Fruit fly (Drosophila melanogaster) whole organism, wandering third instar larva: ENCODE results near the gene CrebA.
A peak's percentile ranks its signal among the peaks of the same experiment; 100 is the strongest.

Experiments
- Abd-B ChIP-seq: fragments of >200 bp; optimal IDR thresholded peaks from 2 replicates; lab custom pipeline; 2017; ENCODE audit warnings: missing biosample characterization, missing genetic modification characterization
- CG32264 ChIP-seq: fragments of 200-800 bp; sonication (Bioruptor generic); optimal IDR thresholded peaks from 2 replicates; lab custom pipeline; 2016; ENCODE audit warnings: missing biosample characterization, missing genetic modification characterization
- CG9705 ChIP-seq: fragments of 200-800 bp; sonication (Bioruptor generic); optimal IDR thresholded peaks from 2 replicates; lab custom pipeline; 2018; ENCODE audit warnings: missing biosample characterization, mild to moderate bottlenecking, missing genetic modification characterization
- CrebA ChIP-seq: fragments of 200-800 bp; sonication (Bioruptor generic); optimal IDR thresholded peaks from 2 replicates; lab custom pipeline; 2016; ENCODE audit warnings: missing biosample characterization, mild to moderate bottlenecking, missing genetic modification characterization, borderline replicate concordance
- Dfd ChIP-seq: fragments of >200 bp; optimal IDR thresholded peaks from 2 replicates; lab custom pipeline; 2017; ENCODE audit warnings: missing biosample characterization, missing genetic modification characterization
- Dif ChIP-seq: fragments of 200-275, 200-300 bp; sonication (Bioruptor generic); optimal IDR thresholded peaks from 2 replicates; lab custom pipeline; 2018; ENCODE audit warnings: missing biosample characterization, missing genetic modification characterization; ENCODE audit not compliant: partially characterized antibody
- GATAd ChIP-seq: sonication (Bioruptor generic); optimal IDR thresholded peaks from 2 replicates; lab custom pipeline; 2016; ENCODE audit warnings: missing biosample characterization, missing genetic modification characterization
- Hr78 ChIP-seq: fragments of >200 bp; optimal IDR thresholded peaks from 2 replicates; lab custom pipeline; 2017; ENCODE audit warnings: missing biosample characterization, missing genetic modification characterization
- Jra ChIP-seq: sonication (Bioruptor generic); optimal IDR thresholded peaks from 2 replicates; lab custom pipeline; 2016; ENCODE audit warnings: missing biosample characterization, missing genetic modification characterization
- Myc ChIP-seq: fragments of >200 bp; optimal IDR thresholded peaks from 2 replicates; lab custom pipeline; 2017
- N ChIP-seq: fragments of >200 bp; optimal IDR thresholded peaks from 2 replicates; lab custom pipeline; 2018; ENCODE audit warnings: missing biosample characterization, missing external identifiers, missing genetic modification characterization
- OdsH ChIP-seq: fragments of 200-800 bp; sonication (Bioruptor generic); optimal IDR thresholded peaks from 2 replicates; lab custom pipeline; 2016; ENCODE audit warnings: missing biosample characterization, mild to moderate bottlenecking, missing genetic modification characterization
- Rel ChIP-seq, 2 experiments: fragments of 200-800 bp; sonication (Bioruptor generic) in 1 of 2; optimal IDR thresholded peaks; 2 replicates in 1 of 2; 3 replicates in 1 of 2; lab custom pipeline; 2016 to 2019; ENCODE audit warnings: mild to moderate bottlenecking in 2 of 2, missing biosample characterization in 2 of 2, missing genetic modification characterization in 2 of 2, moderate library complexity in 1 of 2
- Vsx2 ChIP-seq: fragments of 200-300, 225-300 bp; sonication (Bioruptor generic); optimal IDR thresholded peaks from 2 replicates; lab custom pipeline; 2018; ENCODE audit warnings: missing biosample characterization, missing genetic modification characterization; ENCODE audit not compliant: partially characterized antibody
- br ChIP-seq: fragments of 200-800 bp; sonication (Bioruptor generic); optimal IDR thresholded peaks from 2 replicates; lab custom pipeline; 2016; ENCODE audit warnings: missing biosample characterization, missing genetic modification characterization
- dl ChIP-seq, 2 experiments: fragments of 175-275, 200-275 bp in 1 of 2; fragments of 200-275 bp in 1 of 2; sonication (Bioruptor generic); optimal IDR thresholded peaks; lab custom pipeline; 2018; ENCODE audit warnings: mild to moderate bottlenecking in 2 of 2, missing biosample characterization in 2 of 2, missing genetic modification characterization in 2 of 2, moderate library complexity in 2 of 2; ENCODE audit not compliant: partially characterized antibody in 2 of 2, insufficient read depth in 1 of 2
- dmrt93B ChIP-seq: fragments of 200-800 bp; sonication (Bioruptor generic); optimal IDR thresholded peaks from 2 replicates; lab custom pipeline; 2018; ENCODE audit warnings: missing biosample characterization, mild to moderate bottlenecking, missing genetic modification characterization
- dsf ChIP-seq: sonication (Bioruptor generic); optimal IDR thresholded peaks from 2 replicates; lab custom pipeline; 2016; ENCODE audit warnings: missing biosample characterization, missing genetic modification characterization, borderline replicate concordance
- ey ChIP-seq: fragments of 200-800 bp; sonication (Bioruptor generic); optimal IDR thresholded peaks from 2 replicates; lab custom pipeline; 2016; ENCODE audit warnings: missing biosample characterization, missing genetic modification characterization
- foxo ChIP-seq, 2 experiments: fragments of 200-800 bp; sonication (Bioruptor generic); optimal IDR thresholded peaks; 2 replicates in 1 of 2; 3 replicates in 1 of 2; lab custom pipeline; 2016 to 2017; ENCODE audit warnings: missing biosample characterization in 2 of 2, missing genetic modification characterization in 2 of 2
- fru ChIP-seq: fragments of 200-800 bp; sonication (Bioruptor generic); optimal IDR thresholded peaks from 3 replicates; lab custom pipeline; 2016; ENCODE audit warnings: missing biosample characterization, mild to moderate bottlenecking, missing genetic modification characterization
- jim ChIP-seq: fragments of 175-275, 200-325 bp; sonication (Bioruptor generic); optimal IDR thresholded peaks from 2 replicates; lab custom pipeline; 2016; ENCODE audit warnings: missing biosample characterization, mild to moderate bottlenecking, missing genetic modification characterization
- lola ChIP-seq: fragments of >200 bp; optimal IDR thresholded peaks from 2 replicates; lab custom pipeline; 2017; ENCODE audit warnings: missing biosample characterization, missing genetic modification characterization
- psq ChIP-seq: fragments of 200-800 bp; sonication (Bioruptor generic); optimal IDR thresholded peaks from 3 replicates; lab custom pipeline; 2017; ENCODE audit warnings: missing biosample characterization, mild to moderate bottlenecking, missing genetic modification characterization, moderate library complexity
- sage ChIP-seq: fragments of 200-800 bp; sonication (Bioruptor generic); optimal IDR thresholded peaks from 2 replicates; lab custom pipeline; 2016; ENCODE audit warnings: missing biosample characterization, mild to moderate bottlenecking, missing genetic modification characterization
- sv ChIP-seq: fragments of 200-800 bp; sonication (Bioruptor generic); optimal IDR thresholded peaks from 3 replicates; lab custom pipeline; 2016; ENCODE audit warnings: missing biosample characterization, missing genetic modification characterization
- tai ChIP-seq: sonication (Bioruptor generic); optimal IDR thresholded peaks from 2 replicates; lab custom pipeline; 2016; ENCODE audit warnings: missing biosample characterization, missing genetic modification characterization
- woc ChIP-seq: sonication (Bioruptor generic); optimal IDR thresholded peaks from 2 replicates; lab custom pipeline; 2016; ENCODE audit warnings: missing biosample characterization, mild to moderate bottlenecking, missing genetic modification characterization

The CrebA gene

dm6 chr3L:15514814-15515495, 20.2 kb upstream of the CrebA start:
- no peak for TF ChIP-seq foxo (GFP tag; optimal IDR thresholded peaks at IDR 0.05; lab: Kevin White, UChicago)
- no peak for TF ChIP-seq psq
- TF ChIP-seq Dfd (GFP tag; lab: Kevin White, UChicago), result no peak
- no peak for TF ChIP-seq fru (GFP tag; lab: Kevin White, UChicago)
- TF ChIP-seq tai (GFP tag; lab: Kevin White, UChicago), result no peak
- no peak for TF ChIP-seq dmrt93B (GFP tag; lab: Kevin White, UChicago)
- TF ChIP-seq OdsH, result no peak
- no peak for TF ChIP-seq lola (GFP tag; lab: Kevin White, UChicago)
- no peak for TF ChIP-seq Jra (GFP tag; lab: Kevin White, UChicago)
- TF ChIP-seq Myc (lab: Kevin White, UChicago), result no peak
- no peak for TF ChIP-seq N
- TF ChIP-seq Abd-B, result no peak
- TF ChIP-seq sage (GFP tag; lab: Kevin White, UChicago), result no peak
- no peak for TF ChIP-seq ey (GFP tag; lab: Kevin White, UChicago)
- TF ChIP-seq br, result no peak
- TF ChIP-seq sv (GFP tag; lab: Kevin White, UChicago), result no peak
- no peak for TF ChIP-seq Vsx2
- TF ChIP-seq woc (GFP tag; lab: Kevin White, UChicago), result no peak

- TF ChIP-seq psq (no peak), N (peak; percentile 88), Myc (lab: Kevin White, UChicago) (peak; percentile 75)
Observed at dm6 chr3L:15516440-15516839, 18.8 kb upstream of the CrebA start.

dm6 chr3L:15516956-15517355, 18.2 kb upstream of the CrebA start, which contains the start of gene CG13454:
TSS of gene CG13454 (minus strand) at chr3L:15517056.
- no peak for TF ChIP-seq Myc (lab: Kevin White, UChicago)
- no peak for TF ChIP-seq Dfd (GFP tag; lab: Kevin White, UChicago)
- no peak for TF ChIP-seq Jra (GFP tag; lab: Kevin White, UChicago)

- TF ChIP-seq Vsx2 (no peak), Rel (GFP tag; optimal IDR thresholded peaks at IDR 0.05; lab: Kevin White, UChicago) (no peak), Rel (tag; optimal IDR thresholded peaks at IDR 0.05; lab: Kevin White, UChicago) (peak; percentile 28), Hr78 (no peak), dsf (no peak), tai (GFP tag; lab: Kevin White, UChicago) (no peak), foxo (GFP tag; optimal IDR thresholded peaks at IDR 0.05; lab: Kevin White, UChicago) (no peak)
Observed at dm6 chr3L:15517508-15517907, 17.7 kb upstream of the CrebA start.

dm6 chr3L:15518344-15518743, 16.9 kb upstream of the CrebA start:
- TF ChIP-seq tai (GFP tag; lab: Kevin White, UChicago) (no peak), Rel (GFP tag; optimal IDR thresholded peaks at IDR 0.05; lab: Kevin White, UChicago) (no peak), Rel (tag; optimal IDR thresholded peaks at IDR 0.05; lab: Kevin White, UChicago) (peak; percentile 45)

- TF ChIP-seq jim (GFP tag; lab: Kevin White, UChicago), result no peak
- TF ChIP-seq br, result no peak
- no peak for TF ChIP-seq N
- TF ChIP-seq GATAd (GFP tag; lab: Kevin White, UChicago), result no peak
- TF ChIP-seq psq, result no peak
- no peak for TF ChIP-seq Dfd (GFP tag; lab: Kevin White, UChicago)
- TF ChIP-seq CrebA (GFP tag; lab: Kevin White, UChicago), result no peak
- no peak for TF ChIP-seq Dif
- TF ChIP-seq OdsH, result no peak
- no peak for TF ChIP-seq dl (GFP tag; optimal IDR thresholded peaks at IDR 0.05; lab: Kevin White, UChicago; ENCODE audit: insufficient read depth in 1 of 2, partially characterized antibody in 2 of 2)
- no peak for TF ChIP-seq CG9705 (GFP tag; lab: Kevin White, UChicago)
- TF ChIP-seq tai (GFP tag; lab: Kevin White, UChicago), result no peak
- TF ChIP-seq CG32264 (GFP tag; lab: Kevin White, UChicago), result no peak
- no peak for TF ChIP-seq sv (GFP tag; lab: Kevin White, UChicago)
- TF ChIP-seq Hr78, result no peak
- TF ChIP-seq sage (GFP tag; lab: Kevin White, UChicago), result no peak
Observed at dm6 chr3L:15519492-15519891, 15.7 kb upstream of the CrebA start, which contains the start of gene mex1. TSS of gene mex1 (minus strand) at chr3L:15519592.
